Worm (Caenorhabditis elegans) whole organism, mixed stage, embryonic: ENCODE data around the gene F53F8.5.

Experiments
- elt-3 ChIP-seq: fragments of 150-350 bp; optimal IDR thresholded peaks from 2 replicates; lab custom pipeline; 2014; ENCODE audit warnings: missing biosample characterization, missing genetic modification characterization
- hlh-1 ChIP-seq: fragments of 150-350 bp; optimal IDR thresholded peaks from 2 replicates; lab custom pipeline; 2014; ENCODE audit warnings: missing biosample characterization, missing genetic modification reagents, missing genetic modification characterization
- nhr-28 ChIP-seq: fragments of 150-350 bp; optimal IDR thresholded peaks from 2 replicates; lab custom pipeline; 2014; ENCODE audit warnings: missing biosample characterization, missing genetic modification characterization
- pha-4 ChIP-seq: fragments of 150-350 bp; optimal IDR thresholded peaks from 2 replicates; lab custom pipeline; 2018; ENCODE audit warnings: missing biosample characterization, missing genetic modification reagents, missing genetic modification characterization
- snpc-4 ChIP-seq: fragments of 150-350 bp; optimal IDR thresholded peaks from 2 replicates; lab custom pipeline; 2014; ENCODE audit warnings: missing biosample characterization, missing genetic modification characterization
- sptf-1 ChIP-seq: sonication (generic microtip); optimal IDR thresholded peaks from 2 replicates; lab custom pipeline; 2017; ENCODE audit warnings: mild to moderate bottlenecking, missing genetic modification characterization, moderate library complexity, missing compliant biosample characterization

- TF ChIP-seq sptf-1 (tag; lab: Kevin White, UChicago) (no peak), hlh-1 (tag; lab: Kevin White, UChicago) (no peak), nhr-28 (no peak), pha-4 (tag; lab: Kevin White, UChicago) (no peak), snpc-4 (tag; lab: Kevin White, UChicago) (no peak), elt-3 (no peak)
Observed at ce11 chrV:20714503-20714902, 10.7 kb upstream of the F53F8.5 start.
